Fruit fly (Drosophila melanogaster): Measurements from ENCODE around the gene Ssb-c31a.

Ssb-c31a gene

DNA sequence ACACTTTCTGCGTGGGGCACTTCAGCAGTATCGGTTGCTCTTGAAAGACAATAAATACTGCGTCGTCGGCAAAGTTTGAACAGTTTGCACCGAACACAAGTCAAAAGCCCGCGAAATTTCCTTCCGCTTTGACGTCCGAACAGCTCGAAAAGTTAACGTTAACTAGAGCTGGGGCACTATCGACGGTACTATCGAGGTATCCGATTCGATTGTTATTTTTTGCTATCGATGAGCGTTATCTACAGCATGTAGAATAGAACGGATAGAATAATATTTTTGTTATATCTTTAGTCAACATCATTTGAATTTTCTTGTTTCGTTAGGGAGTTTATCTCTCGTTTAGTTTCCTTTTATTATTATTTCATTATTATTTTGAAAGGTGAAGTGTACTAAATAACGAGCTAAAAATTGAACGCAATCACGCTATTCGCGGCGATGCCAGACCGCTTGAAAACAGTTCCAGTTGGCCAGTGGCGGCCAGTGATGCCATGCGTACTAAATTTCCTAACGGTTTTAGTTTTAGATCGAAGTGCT, 28.6 kb downstream of the Ssb-c31a start, which contains the start of gene Pvr (continued):
- TF ChIP-seq Lhr (GFP tag; optimal IDR thresholded peaks at IDR 0.05) (peak; percentile 74), CG13287 (GFP tag; IDR thresholded peaks at IDR 0.05; ENCODE audit: partially characterized antibody) (peak; percentile 96), amos (GFP tag; IDR thresholded peaks at IDR 0.05; ENCODE audit: partially characterized antibody) (peak; percentile 94; the same call in 1 of the 2 replicates), Adf1 (GFP tag; IDR thresholded peaks at IDR 0.05) (peak; percentile 21; the same call in 1 of the 2 replicates), BtbVII (GFP tag; optimal IDR thresholded peaks at IDR 0.05) (peak; percentile 18), CG11456 (GFP tag; IDR thresholded peaks at IDR 0.05) (no peak), CG32532 (GFP tag; IDR thresholded peaks at IDR 0.05) (peak; percentile 39), ttk (GFP tag; IDR thresholded peaks at IDR 0.05) (no peak), ems (GFP tag; optimal IDR thresholded peaks at IDR 0.05) (peak; percentile 32), bowl (GFP tag; IDR thresholded peaks at IDR 0.05) (no peak), E2f1 (GFP tag; IDR thresholded peaks at IDR 0.05) (no peak), CG10431 (GFP tag; optimal IDR thresholded peaks at IDR 0.05) (no peak), CG34422 (GFP tag; IDR thresholded peaks at IDR 0.05) (peak; percentile 11; the same call in 1 of the 3 replicates), trem (tag; optimal IDR thresholded peaks at IDR 0.05) (peak; percentile 67), NC2β (GFP tag; optimal IDR thresholded peaks at IDR 0.05) (no peak), insv (GFP tag; optimal IDR thresholded peaks at IDR 0.05) (no peak), bbx (GFP tag; IDR thresholded peaks at IDR 0.05; ENCODE audit: partially characterized antibody) (peak; percentile 97), unc-4 (GFP tag; IDR thresholded peaks at IDR 0.05; ENCODE audit: partially characterized antibody) (peak; percentile 94), CG8290 (GFP tag; optimal IDR thresholded peaks at IDR 0.05) (peak; percentile 21), CG8290 (tag; optimal IDR thresholded peaks at IDR 0.05) (no peak), Xbp1 (GFP tag; optimal IDR thresholded peaks at IDR 0.05) (peak; percentile 23), CG6654 (GFP tag; optimal IDR thresholded peaks at IDR 0.05) (no peak), crc (GFP tag; optimal IDR thresholded peaks at IDR 0.05) (no peak), E2f2 (GFP tag; IDR thresholded peaks at IDR 0.05) (peak; percentile 72), vnd (GFP tag; IDR thresholded peaks at IDR 0.05; ENCODE audit: partially characterized antibody) (peak; percentile 89), Abd-B (GFP tag; optimal IDR thresholded peaks at IDR 0.05) (peak; percentile 10), CG10654 (GFP tag; optimal IDR thresholded peaks at IDR 0.05) (no peak), Ets97D (GFP tag; optimal IDR thresholded peaks at IDR 0.05) (peak; percentile 71), Bdp1 (GFP tag; optimal IDR thresholded peaks at IDR 0.05) (no peak), aop (GFP tag; IDR thresholded peaks at IDR 0.05) (no peak), hb (GFP tag; IDR thresholded peaks at IDR 0.05; ENCODE audit: partially characterized antibody) (peak; percentile 89), Mad (GFP tag; optimal IDR thresholded peaks at IDR 0.05) (peak; percentile 0), stc (GFP tag; IDR thresholded peaks at IDR 0.05) (peak; percentile 15; the same call in 1 of the 2 replicates), ERR (GFP tag; optimal IDR thresholded peaks at IDR 0.05) (no peak), CG9437 (GFP tag; optimal IDR thresholded peaks at IDR 0.05) (peak; percentile 50), Rfx (GFP tag; IDR thresholded peaks at IDR 0.05) (peak; percentile 26; the same call in 1 of the 2 replicates), Optix (GFP tag; IDR thresholded peaks at IDR 0.05) (no peak), CG10366 (GFP tag; IDR thresholded peaks at IDR 0.05) (no peak), CG2116 (GFP tag; optimal IDR thresholded peaks at IDR 0.05) (peak; percentile 69), Hand (GFP tag; optimal IDR thresholded peaks at IDR 0.05) (no peak), Opbp (GFP tag; IDR thresholded peaks at IDR 0.05; ENCODE audit: partially characterized antibody) (peak; percentile 92), CG9797 (GFP tag; optimal IDR thresholded peaks at IDR 0.05) (peak; percentile 40), nerfin-2 (GFP tag; IDR thresholded peaks at IDR 0.05; ENCODE audit: partially characterized antibody) (peak; percentile 89), CG2678 (tag; optimal IDR thresholded peaks at IDR 0.05) (no peak), btn (GFP tag; optimal IDR thresholded peaks at IDR 0.05) (no peak), so (GFP tag; IDR thresholded peaks at IDR 0.05) (peak; percentile 68; the same call in 1 of the 3 replicates), Dip3 (GFP tag; optimal IDR thresholded peaks at IDR 0.05) (no peak), PHDP (tag; optimal IDR thresholded peaks at IDR 0.05) (no peak), CG31388 (GFP tag; optimal IDR thresholded peaks at IDR 0.05) (no peak), odd (GFP tag; optimal IDR thresholded peaks at IDR 0.05) (no peak)

All from whole organism, embryonic.